Worm (Caenorhabditis elegans) whole organism, L4 larva: Measurements from ENCODE around the gene smvt-1.

Experiments used
- ama-1 ChIP-seq: fragments of 150-350 bp; optimal IDR thresholded peaks from 2 replicates; lab custom pipeline; 2014; ENCODE audit warnings: inconsistent platforms, mixed read lengths
- ceh-82 ChIP-seq: sonication (generic microtip); optimal IDR thresholded peaks from 2 replicates; lab custom pipeline; 2017; ENCODE audit warnings: missing biosample characterization, missing genetic modification characterization
- fkh-10 ChIP-seq: fragments of 150-350 bp; optimal IDR thresholded peaks from 2 replicates; lab custom pipeline; 2014; ENCODE audit warnings: missing biosample characterization, missing genetic modification reagents, missing genetic modification characterization
- jun-1 ChIP-seq: fragments of 150-350 bp; optimal IDR thresholded peaks from 2 replicates; lab custom pipeline; 2014; ENCODE audit warnings: missing biosample characterization, missing genetic modification reagents, missing genetic modification characterization
- lsy-2 ChIP-seq, 2 experiments: fragments of 150-350 bp in 1 of 2; sonication (generic microtip) in 1 of 2; optimal IDR thresholded peaks; 2 replicates each; lab custom pipeline; 2014 to 2017; ENCODE audit warnings: missing biosample characterization in 2 of 2, missing genetic modification characterization in 2 of 2
- nhr-11 ChIP-seq: fragments of 150-350 bp; optimal IDR thresholded peaks from 2 replicates; lab custom pipeline; 2014; ENCODE audit warnings: missing biosample characterization, missing genetic modification characterization
- nhr-28 ChIP-seq: fragments of 150-350 bp; optimal IDR thresholded peaks from 2 replicates; lab custom pipeline; 2014; ENCODE audit warnings: missing biosample characterization, missing genetic modification characterization
- nhr-76 ChIP-seq: fragments of 150-350 bp; optimal IDR thresholded peaks from 2 replicates; lab custom pipeline; 2014; ENCODE audit warnings: missing biosample characterization, missing genetic modification characterization
- nhr-77 ChIP-seq: fragments of 150-350 bp; optimal IDR thresholded peaks from 2 replicates; lab custom pipeline; 2014; ENCODE audit warnings: missing biosample characterization, missing genetic modification characterization
- snpc-4 ChIP-seq: fragments of 150-350 bp; optimal IDR thresholded peaks from 2 replicates; lab custom pipeline; 2014; ENCODE audit warnings: missing biosample characterization, missing genetic modification characterization

DNA sequence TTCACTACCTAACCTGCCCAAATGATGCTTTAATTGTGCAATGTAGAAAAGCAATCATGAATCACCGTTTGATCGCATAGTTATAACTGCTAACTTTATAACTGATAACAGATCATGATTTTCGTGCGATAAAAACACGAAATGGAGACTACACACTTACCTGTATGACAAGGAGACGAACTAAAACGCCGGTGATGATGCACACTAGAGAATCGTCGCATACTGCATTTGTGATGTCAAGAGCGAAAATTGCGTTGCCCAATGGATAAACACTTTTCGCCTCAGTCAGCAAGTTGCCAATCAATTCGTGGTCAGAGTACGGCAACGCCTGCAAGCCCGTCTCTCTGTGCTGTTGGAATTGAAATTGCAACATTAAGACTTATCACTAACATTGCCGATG lies 20.3 kb upstream of the smvt-1 start:
- no peak for TF ChIP-seq nhr-76 (tag; lab: Kevin White, UChicago)
- TF ChIP-seq nhr-28 (tag; lab: Kevin White, UChicago) = peak; percentile 99
- no peak for TF ChIP-seq ama-1 (lab: Kevin White, UChicago)
- no peak for TF ChIP-seq fkh-10 (GFP tag; lab: Kevin White, UChicago)
- TF ChIP-seq lsy-2 (tag; optimal IDR thresholded peaks at IDR 0.05; lab: Kevin White, UChicago) = no peak
- no peak for TF ChIP-seq ceh-82 (tag; lab: Kevin White, UChicago)
- no peak for TF ChIP-seq jun-1
- no peak for TF ChIP-seq nhr-11 (tag; lab: Kevin White, UChicago)
- TF ChIP-seq snpc-4 = no peak
- TF ChIP-seq nhr-77 (tag; lab: Kevin White, UChicago) = peak; percentile 87
